Worm (Caenorhabditis elegans) whole organism, late embryonic: ENCODE data around the gene ZK1127.4.

ENCODE experiments used
- C08G9.2 ChIP-seq: sonication (generic microtip); optimal IDR thresholded peaks from 2 replicates; lab custom pipeline; 2016; ENCODE audit warnings: mild to moderate bottlenecking, missing genetic modification characterization, moderate library complexity, missing compliant biosample characterization
- C38D4.7 ChIP-seq: fragments of 200-800 bp; sonication (Bioruptor generic); optimal IDR thresholded peaks from 2 replicates; lab custom pipeline; 2018; ENCODE audit warnings: mild to moderate bottlenecking, missing genetic modification characterization, moderate library complexity, missing compliant biosample characterization
- F13H6.1 ChIP-seq: sonication (generic microtip); optimal IDR thresholded peaks from 2 replicates; lab custom pipeline; 2016; ENCODE audit warnings: missing genetic modification characterization, missing compliant biosample characterization
- K09A11.1 ChIP-seq: sonication (generic microtip); optimal IDR thresholded peaks from 2 replicates; lab custom pipeline; 2017; ENCODE audit warnings: antibody characterized with exemption, mild to moderate bottlenecking, missing genetic modification characterization, missing compliant biosample characterization; ENCODE audit not compliant: insufficient read depth
- T23F11.4 ChIP-seq: fragments of 200-800 bp; sonication (Bioruptor generic); optimal IDR thresholded peaks from 2 replicates; lab custom pipeline; 2018; ENCODE audit warnings: mild to moderate bottlenecking, missing genetic modification characterization, missing compliant biosample characterization
- Y22D7AL.16 ChIP-seq: sonication (generic microtip); optimal IDR thresholded peaks from 2 replicates; lab custom pipeline; 2016; ENCODE audit warnings: missing genetic modification characterization, missing compliant biosample characterization
- ahr-1 ChIP-seq: sonication (generic microtip); optimal IDR thresholded peaks from 2 replicates; lab custom pipeline; 2016; ENCODE audit warnings: missing genetic modification characterization, missing compliant biosample characterization
- ama-1 ChIP-seq: fragments of 150-350 bp; optimal IDR thresholded peaks from 2 replicates; lab custom pipeline; 2014
- ceh-14 ChIP-seq: sonication (generic microtip); optimal IDR thresholded peaks from 2 replicates; lab custom pipeline; 2016; ENCODE audit warnings: missing genotype, missing genetic modification characterization, missing compliant biosample characterization
- ceh-18 ChIP-seq: sonication (generic microtip); optimal IDR thresholded peaks from 2 replicates; lab custom pipeline; 2016; ENCODE audit warnings: missing genetic modification characterization, missing compliant biosample characterization
- ceh-22 ChIP-seq: sonication (generic microtip); optimal IDR thresholded peaks from 2 replicates; lab custom pipeline; 2017; ENCODE audit warnings: missing biosample characterization, missing genetic modification characterization
- ceh-24 ChIP-seq: sonication (generic microtip); optimal IDR thresholded peaks from 2 replicates; lab custom pipeline; 2016; ENCODE audit warnings: mild to moderate bottlenecking, missing genetic modification characterization, missing compliant biosample characterization
- ceh-34 ChIP-seq: sonication (generic microtip); optimal IDR thresholded peaks from 2 replicates; lab custom pipeline; 2016; ENCODE audit warnings: mild to moderate bottlenecking, missing genetic modification characterization, missing compliant biosample characterization
- ceh-48 ChIP-seq: sonication (generic microtip); optimal IDR thresholded peaks from 2 replicates; lab custom pipeline; 2016; ENCODE audit warnings: missing genetic modification characterization, inconsistent platforms, missing compliant biosample characterization
- ceh-6 ChIP-seq: fragments of 200-800 bp; sonication (Bioruptor generic); optimal IDR thresholded peaks from 2 replicates; lab custom pipeline; 2018; ENCODE audit warnings: mild to moderate bottlenecking, missing genetic modification characterization, missing compliant biosample characterization
- ceh-9 ChIP-seq: sonication (generic microtip); optimal IDR thresholded peaks from 2 replicates; lab custom pipeline; 2016; ENCODE audit warnings: mild to moderate bottlenecking, missing genetic modification characterization, inconsistent platforms, missing compliant biosample characterization
- dmd-4 ChIP-seq: sonication (generic microtip); optimal IDR thresholded peaks from 2 replicates; lab custom pipeline; 2016; ENCODE audit warnings: borderline replicate concordance, missing genetic modification characterization, missing compliant biosample characterization
- elt-2 ChIP-seq: sonication (generic microtip); optimal IDR thresholded peaks from 2 replicates; lab custom pipeline; 2016; ENCODE audit warnings: missing genetic modification reagents, missing genetic modification characterization, missing compliant biosample characterization
- ets-4 ChIP-seq: sonication (generic microtip); optimal IDR thresholded peaks from 2 replicates; lab custom pipeline; 2016; ENCODE audit warnings: missing genetic modification characterization, missing compliant biosample characterization
- fkh-10 ChIP-seq: fragments of 150-350 bp; optimal IDR thresholded peaks from 2 replicates; lab custom pipeline; 2014; ENCODE audit warnings: missing biosample characterization, missing genetic modification reagents, missing genetic modification characterization
- hlh-6 ChIP-seq: sonication (generic microtip); optimal IDR thresholded peaks from 2 replicates; lab custom pipeline; 2016; ENCODE audit warnings: missing genotype, missing genetic modification characterization, missing compliant biosample characterization
- lin-11 ChIP-seq: fragments of 200-800 bp; sonication (Bioruptor generic); optimal IDR thresholded peaks from 2 replicates; lab custom pipeline; 2018; ENCODE audit warnings: mild to moderate bottlenecking, missing genetic modification characterization, missing compliant biosample characterization
- nfya-1 ChIP-seq: sonication (generic microtip); optimal IDR thresholded peaks from 2 replicates; lab custom pipeline; 2017; ENCODE audit warnings: missing genetic modification characterization, mild to moderate bottlenecking, missing compliant biosample characterization, antibody characterized with exemption, moderate library complexity
- nhr-232 ChIP-seq: sonication (generic microtip); optimal IDR thresholded peaks from 2 replicates; lab custom pipeline; 2016; ENCODE audit warnings: missing genetic modification characterization, missing compliant biosample characterization
- pros-1 ChIP-seq: fragments of 150-350 bp; optimal IDR thresholded peaks from 2 replicates; lab custom pipeline; 2014; ENCODE audit warnings: missing biosample characterization, missing genetic modification reagents, missing genetic modification characterization
- ref-2 ChIP-seq: sonication (generic microtip); optimal IDR thresholded peaks from 2 replicates; lab custom pipeline; 2016; ENCODE audit warnings: missing genetic modification characterization, missing compliant biosample characterization
- rnt-1 ChIP-seq: sonication (generic microtip); optimal IDR thresholded peaks from 2 replicates; lab custom pipeline; 2016; ENCODE audit warnings: missing genetic modification characterization, missing compliant biosample characterization
- sdc-2 ChIP-seq: sonication (generic microtip); optimal IDR thresholded peaks from 2 replicates; lab custom pipeline; 2016; ENCODE audit warnings: missing genotype, missing genetic modification characterization, missing compliant biosample characterization
- syd-9 ChIP-seq: sonication (generic microtip); optimal IDR thresholded peaks from 2 replicates; lab custom pipeline; 2016; ENCODE audit warnings: mild to moderate bottlenecking, missing genetic modification characterization, moderate library complexity, missing compliant biosample characterization
- tbx-2 ChIP-seq: sonication (generic microtip); optimal IDR thresholded peaks from 2 replicates; lab custom pipeline; 2016; ENCODE audit warnings: missing genetic modification characterization, missing compliant biosample characterization
- tbx-7 ChIP-seq: sonication (generic microtip); optimal IDR thresholded peaks from 2 replicates; lab custom pipeline; 2016; ENCODE audit warnings: missing genotype, missing genetic modification characterization, missing compliant biosample characterization
- unc-3 ChIP-seq, 2 experiments: fragments of 200-800 bp in 1 of 2; sonication (Bioruptor generic) in 1 of 2; sonication (generic microtip) in 1 of 2; conservative IDR thresholded peaks in 1 of 2; optimal IDR thresholded peaks in 1 of 2; 2 replicates each; pipeline versions ENCODE4 v1.3.6 to Lab custom; 2016 to 2022; ENCODE audit warnings: missing compliant biosample characterization in 2 of 2, missing genetic modification characterization in 2 of 2, missing genetic modification reagents in 1 of 2
- unc-55 ChIP-seq: sonication (generic microtip); optimal IDR thresholded peaks from 2 replicates; lab custom pipeline; 2017; ENCODE audit warnings: missing biosample characterization, missing genetic modification reagents, missing genetic modification characterization
- unc-86 ChIP-seq: sonication (generic microtip); optimal IDR thresholded peaks from 2 replicates; lab custom pipeline; 2016; ENCODE audit warnings: missing genetic modification characterization, missing compliant biosample characterization
- zip-5 ChIP-seq: sonication (generic microtip); optimal IDR thresholded peaks from 2 replicates; lab custom pipeline; 2016; ENCODE audit warnings: missing genetic modification characterization, missing compliant biosample characterization

ZK1127.4 gene

ce11 chrII:7051778-7052177 lies 2.0 kb upstream of the ZK1127.4 start, which contains the start of gene ZK1127.12:
TSS of gene ZK1127.12 (plus strand) at chrII:7052078.
- TF ChIP-seq ceh-6 (GFP tag; lab: Kevin White, UChicago): no peak
- no peak for TF ChIP-seq tbx-7 (tag; lab: Kevin White, UChicago)
- no peak for TF ChIP-seq ceh-34 (tag; lab: Kevin White, UChicago)
- TF ChIP-seq ceh-48 (tag; lab: Kevin White, UChicago): no peak
- TF ChIP-seq elt-2 (tag; lab: Kevin White, UChicago): no peak
- no peak for TF ChIP-seq nhr-232 (tag; lab: Kevin White, UChicago)
- no peak for TF ChIP-seq ceh-18
- TF ChIP-seq ceh-9 (tag; lab: Kevin White, UChicago): no peak

- no peak for TF ChIP-seq syd-9 (tag; lab: Kevin White, UChicago)
These were observed 748 bp upstream of the ZK1127.4 start, which contains the start of gene ZK1127.13 for ce11 chrII:7053001-7053400. TSS of gene ZK1127.13 (plus strand) at chrII:7053301.

- no peak for TF ChIP-seq elt-2 (tag; lab: Kevin White, UChicago)
- TF ChIP-seq ama-1 (lab: Kevin White, UChicago): no peak
- TF ChIP-seq C08G9.2 (tag; lab: Kevin White, UChicago): no peak
- no peak for TF ChIP-seq rnt-1 (tag; lab: Kevin White, UChicago)
- TF ChIP-seq ceh-14: no peak
- no peak for TF ChIP-seq F13H6.1 (tag; lab: Kevin White, UChicago)
- no peak for TF ChIP-seq hlh-6 (tag; lab: Kevin White, UChicago)
- TF ChIP-seq C38D4.7: no peak
- no peak for TF ChIP-seq sdc-2
- TF ChIP-seq Y22D7AL.16 (tag; lab: Kevin White, UChicago): no peak
- TF ChIP-seq ahr-1 (tag; lab: Kevin White, UChicago): no peak
- no peak for TF ChIP-seq tbx-7 (tag; lab: Kevin White, UChicago)
- TF ChIP-seq nhr-232 (tag; lab: Kevin White, UChicago): no peak
- TF ChIP-seq ref-2 (tag; lab: Kevin White, UChicago): no peak
- TF ChIP-seq T23F11.4 (GFP tag; lab: Kevin White, UChicago): no peak
- TF ChIP-seq pros-1 (tag; lab: Kevin White, UChicago): no peak
- TF ChIP-seq lin-11 (tag; lab: Kevin White, UChicago): no peak
- no peak for TF ChIP-seq ceh-24 (tag; lab: Kevin White, UChicago)
- TF ChIP-seq K09A11.1 (tag; lab: Kevin White, UChicago): no peak
These were observed 1.2 kb downstream of the ZK1127.4 start, which contains the start of gene ZK1127.3 for ce11 chrII:7054987-7055386. TSS of gene ZK1127.3 (plus strand) at chrII:7055287.

- TF ChIP-seq unc-3 (GFP tag; conservative IDR thresholded peaks at IDR 0.05; lab: Robert Waterston, UW): no peak
- no peak for TF ChIP-seq unc-3 (tag; optimal IDR thresholded peaks at IDR 0.05; lab: Kevin White, UChicago)
- TF ChIP-seq C38D4.7: no peak
- no peak for TF ChIP-seq ets-4 (tag; lab: Kevin White, UChicago)
- TF ChIP-seq unc-55 (GFP tag; lab: Kevin White, UChicago): no peak
- no peak for TF ChIP-seq unc-86 (tag; lab: Kevin White, UChicago)
- TF ChIP-seq nfya-1 (tag; lab: Kevin White, UChicago): no peak
- no peak for TF ChIP-seq fkh-10 (GFP tag; lab: Kevin White, UChicago)
- TF ChIP-seq tbx-2 (tag; lab: Kevin White, UChicago): no peak
- no peak for TF ChIP-seq dmd-4 (tag; lab: Kevin White, UChicago)
- no peak for TF ChIP-seq zip-5
- no peak for TF ChIP-seq ceh-22 (tag; lab: Kevin White, UChicago)
These were observed 2.6 kb downstream of the ZK1127.4 start for ce11 chrII:7056328-7056727.
